Fruit fly (Drosophila melanogaster): ENCODE data around the gene CG46460.

dm6 chr3L:4242428-4242827, 15.3 kb upstream of the CG46460 start, which contains the start of gene pav:
- no peak for TF ChIP-seq Sin3A (optimal IDR thresholded peaks at IDR 0.05)
- TF ChIP-seq psq (optimal IDR thresholded peaks at IDR 0.05), result no peak
- TF ChIP-seq h (optimal IDR thresholded peaks at IDR 0.05), result no peak
- no peak for TF ChIP-seq Myc (optimal IDR thresholded peaks at IDR 0.05)
- no peak for TF ChIP-seq ttk (optimal IDR thresholded peaks at IDR 0.05)
